Fruit fly (Drosophila melanogaster): ENCODE results near the gene CG43732.

CG43732 gene

DNA sequence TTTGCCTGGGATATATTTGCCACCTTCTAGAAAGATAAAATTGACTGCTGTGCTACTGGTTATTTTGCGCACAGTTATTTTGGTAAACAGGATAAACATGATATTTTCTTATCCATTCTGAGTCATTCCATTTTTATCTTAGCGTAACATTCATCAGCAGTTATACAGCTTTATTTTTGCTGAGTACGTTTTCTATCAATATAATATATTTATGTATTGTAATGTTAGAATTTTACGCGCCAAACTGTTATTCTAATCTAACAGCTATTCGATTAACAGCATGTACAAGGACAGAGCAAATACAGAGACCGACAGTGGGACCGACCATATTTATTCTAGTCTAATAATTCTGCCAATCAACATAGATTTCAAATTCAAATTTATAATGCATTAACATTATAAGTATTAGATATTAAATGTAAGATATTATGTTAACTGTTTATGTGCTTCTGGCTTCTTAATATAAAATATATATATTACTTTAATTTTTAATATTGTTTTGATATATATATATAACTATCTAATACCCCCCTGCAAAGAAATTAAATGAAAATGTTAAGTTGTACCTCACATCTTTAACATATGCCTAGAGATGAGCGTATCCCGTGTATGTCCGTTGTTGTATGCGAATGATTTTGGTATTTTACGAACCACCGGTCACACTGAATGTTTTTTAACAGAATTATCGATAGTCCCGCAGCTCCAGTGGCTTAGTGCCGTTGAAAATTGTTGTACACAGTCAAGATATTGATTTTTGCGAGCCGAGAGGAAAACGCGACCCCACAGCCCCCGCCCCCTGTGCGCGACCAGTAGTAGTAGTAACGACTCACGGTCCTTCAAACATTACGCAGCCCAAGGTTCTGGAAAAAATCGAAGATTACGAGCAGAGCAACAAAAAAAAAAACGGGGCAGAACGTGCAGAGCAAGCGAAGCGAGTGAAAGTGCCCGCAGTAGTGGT lies 43.8 kb upstream of the CG43732 start, which contains the start of gene EndoA (continued):
- peak; percentile 74 for TF ChIP-seq CG17361 (GFP tag; IDR thresholded peaks at IDR 0.05)
- TF ChIP-seq Blimp-1 (GFP tag; optimal IDR thresholded peaks at IDR 0.05) = peak; percentile 80
- peak; percentile 74 for TF ChIP-seq knrl (GFP tag; IDR thresholded peaks at IDR 0.05; ENCODE audit: partially characterized antibody)
- peak; percentile 1 for TF ChIP-seq dm (GFP tag; optimal IDR thresholded peaks at IDR 0.05)
- peak; percentile 32 for TF ChIP-seq scrt (GFP tag; optimal IDR thresholded peaks at IDR 0.05)
- TF ChIP-seq CG13775 (GFP tag; optimal IDR thresholded peaks at IDR 0.05) = peak; percentile 24
- TF ChIP-seq tll (GFP tag; optimal IDR thresholded peaks at IDR 0.05) = peak in 1 of 2 experiments; percentile 34
- no peak for TF ChIP-seq HLHmδ (GFP tag; optimal IDR thresholded peaks at IDR 0.05)
- TF ChIP-seq hbn (GFP tag; IDR thresholded peaks at IDR 0.05; ENCODE audit: partially characterized antibody) = peak; percentile 66
- no peak for TF ChIP-seq ham (GFP tag; IDR thresholded peaks at IDR 0.05)
- peak; percentile 71 for TF ChIP-seq nmo (GFP tag; optimal IDR thresholded peaks at IDR 0.05)
- no peak for TF ChIP-seq h (optimal IDR thresholded peaks at IDR 0.05)
- TF ChIP-seq CG31224 (GFP tag; IDR thresholded peaks at IDR 0.05) = no peak
- peak; percentile 57; the same call in 2 of the 3 replicates for TF ChIP-seq Doc3 (GFP tag; IDR thresholded peaks at IDR 0.05; ENCODE audit: partially characterized antibody)
- no peak for TF ChIP-seq NC2α (GFP tag; optimal IDR thresholded peaks at IDR 0.05)
- TF ChIP-seq br (optimal IDR thresholded peaks at IDR 0.05) = no peak
- TF ChIP-seq CG13894 (tag; optimal IDR thresholded peaks at IDR 0.05) = peak; percentile 53
- 0 out of 4 replicates have a peak, but pooled peaks have one; percentile 14 for TF ChIP-seq chinmo (GFP tag; IDR thresholded peaks at IDR 0.05; ENCODE audit: partially characterized antibody)
- TF ChIP-seq pzg (GFP tag; optimal IDR thresholded peaks at IDR 0.05) = peak; percentile 92
- TF ChIP-seq Spps (tag; optimal IDR thresholded peaks at IDR 0.05) = no peak
- peak; percentile 100 for TF ChIP-seq onecut (GFP tag; IDR thresholded peaks at IDR 0.05)
- TF ChIP-seq Poxn (GFP tag; IDR thresholded peaks at IDR 0.05) = no peak
- TF ChIP-seq caup (GFP tag; optimal IDR thresholded peaks at IDR 0.05; ENCODE audit: severe bottlenecking) = peak; percentile 41
- TF ChIP-seq jigr1 (GFP tag; IDR thresholded peaks at IDR 0.05) = no peak
- peak; percentile 41 for TF ChIP-seq Fer3 (tag; optimal IDR thresholded peaks at IDR 0.05)
- TF ChIP-seq Eip74EF (GFP tag; optimal IDR thresholded peaks at IDR 0.05) = no peak
- TF ChIP-seq CG9215 (GFP tag; IDR thresholded peaks at IDR 0.05) = 0 out of 2 replicates have a peak, but pooled peaks have one; percentile 7
- TF ChIP-seq prd (optimal IDR thresholded peaks at IDR 0.05) = no peak
- peak; percentile 51; the same call in 2 of the 3 replicates for TF ChIP-seq prd (GFP tag; IDR thresholded peaks at IDR 0.05)
- no peak for TF ChIP-seq CG10462 (GFP tag; optimal IDR thresholded peaks at IDR 0.05)
- TF ChIP-seq CG9932 (GFP tag; IDR thresholded peaks at IDR 0.05) = peak; percentile 63; the same call in 1 of the 2 replicates
- TF ChIP-seq CG15073 (GFP tag; optimal IDR thresholded peaks at IDR 0.05) = no peak
- peak; percentile 66 for TF ChIP-seq CG31441 (GFP tag; IDR thresholded peaks at IDR 0.05)
- TF ChIP-seq gem (tag; optimal IDR thresholded peaks at IDR 0.05) = peak; percentile 75
- peak; percentile 78; the same call in 1 of the 2 replicates for TF ChIP-seq CG32532 (GFP tag; IDR thresholded peaks at IDR 0.05)
- peak; percentile 25 for TF ChIP-seq CG4820 (GFP tag; optimal IDR thresholded peaks at IDR 0.05)
- peak; percentile 31; the same call in 1 of the 3 replicates for TF ChIP-seq CG34422 (GFP tag; IDR thresholded peaks at IDR 0.05)
- TF ChIP-seq Xbp1 (GFP tag; optimal IDR thresholded peaks at IDR 0.05) = peak; percentile 37
- peak; percentile 58 for TF ChIP-seq MBD-R2 (GFP tag; IDR thresholded peaks at IDR 0.05)
- peak; percentile 86 for TF ChIP-seq Bgb (GFP tag; IDR thresholded peaks at IDR 0.05; ENCODE audit: partially characterized antibody)
- peak; percentile 60 for TF ChIP-seq CG15269 (tag; optimal IDR thresholded peaks at IDR 0.05)
- peak; percentile 56; the same call in 1 of the 2 replicates for TF ChIP-seq slbo (GFP tag; IDR thresholded peaks at IDR 0.05)
- TF ChIP-seq twi (tag; optimal IDR thresholded peaks at IDR 0.05) = no peak
- peak; percentile 48; the same call in 1 of the 3 replicates for TF ChIP-seq dysf (GFP tag; IDR thresholded peaks at IDR 0.05)
- TF ChIP-seq CoRest (tag; optimal IDR thresholded peaks at IDR 0.05) = peak; percentile 65
- no peak for TF ChIP-seq ttk (GFP tag; IDR thresholded peaks at IDR 0.05)
- no peak for TF ChIP-seq pnt (GFP tag; optimal IDR thresholded peaks at IDR 0.05)
- peak; percentile 10; the same call in 1 of the 2 replicates for TF ChIP-seq CG14667 (GFP tag; IDR thresholded peaks at IDR 0.05)
